Comparison of ENCODE assay signal across 3 fruit fly cellular contexts in the genomic region with DNA sequence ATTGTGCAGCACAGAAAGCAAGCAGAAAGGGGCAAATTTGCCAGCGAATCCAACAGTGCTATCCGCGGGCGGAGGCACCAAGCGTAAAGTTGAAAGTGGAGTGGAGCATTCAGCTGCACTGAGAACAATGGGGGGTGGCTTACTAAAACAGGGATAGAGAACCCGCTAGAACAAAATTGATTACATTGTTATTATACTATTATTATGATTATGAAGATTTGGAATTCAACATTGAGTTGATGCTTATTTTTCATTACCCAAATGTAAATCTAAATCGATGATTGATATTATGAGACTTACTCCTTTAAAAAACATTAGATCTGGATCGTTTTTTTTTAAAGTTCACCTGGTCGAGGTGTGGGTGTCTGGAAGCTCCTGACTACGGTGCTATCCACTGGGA.
TF ChIP-seq lines count a peak whose summit lies in the region.

No protein-coding gene starts in this region.

- TF ChIP-seq CTCF in whole organism, embryonic (GFP tag; optimal IDR thresholded peaks at IDR 0.05; lab: Kevin White, UChicago), result no peak

TF ChIP-seq in whole organism, embryonic, 481 proteins besides CTCF, POLR2A, EP300 and RAD21:
- TF ChIP-seq Drgx (GFP tag; IDR thresholded peaks at IDR 0.05; lab: Robert Waterston, UW) (peak; percentile 24; the same call in 1 of the 2 replicates), D19A (tag; optimal IDR thresholded peaks at IDR 0.05; lab: Kevin White, UChicago) (no peak)

TF ChIP-seq in whole organism, prepupa, 60 proteins besides CTCF, POLR2A, EP300 and RAD21 (continues in another document):
- TF ChIP-seq fd85E (GFP tag; optimal IDR thresholded peaks at IDR 0.05; lab: Kevin White, UChicago), result no peak
- TF ChIP-seq svp (GFP tag; lab: Kevin White, UChicago), result no peak
- TF ChIP-seq dsx (GFP tag; optimal IDR thresholded peaks at IDR 0.05; lab: Kevin White, UChicago; ENCODE audit: poor library complexity, severe bottlenecking), result no peak
- TF ChIP-seq Met (GFP tag; optimal IDR thresholded peaks at IDR 0.05; lab: Kevin White, UChicago), result no peak
- TF ChIP-seq CG10631 (GFP tag; optimal IDR thresholded peaks at IDR 0.05; lab: Kevin White, UChicago), result no peak
- no peak for TF ChIP-seq OdsH (GFP tag; optimal IDR thresholded peaks at IDR 0.05; lab: Kevin White, UChicago)
- no peak for TF ChIP-seq CG31627 (GFP tag; optimal IDR thresholded peaks at IDR 0.05; lab: Kevin White, UChicago)
- TF ChIP-seq salr (GFP tag; optimal IDR thresholded peaks at IDR 0.05; lab: Kevin White, UChicago), result peak in 1 of 2 experiments; percentile 4
- no peak for TF ChIP-seq CG8319 (GFP tag; optimal IDR thresholded peaks at IDR 0.05; lab: Kevin White, UChicago)
- no peak for TF ChIP-seq fkh (GFP tag; optimal IDR thresholded peaks at IDR 0.05; lab: Kevin White, UChicago)
- no peak for TF ChIP-seq CG11902 (GFP tag; optimal IDR thresholded peaks at IDR 0.05; lab: Kevin White, UChicago)
- no peak for TF ChIP-seq Lpt (GFP tag; optimal IDR thresholded peaks at IDR 0.05; lab: Kevin White, UChicago)
- no peak for TF ChIP-seq net (GFP tag; optimal IDR thresholded peaks at IDR 0.05; lab: Kevin White, UChicago)
- TF ChIP-seq Hr38 (GFP tag; optimal IDR thresholded peaks at IDR 0.05; lab: Kevin White, UChicago), result no peak
- no peak for TF ChIP-seq lz (GFP tag; optimal IDR thresholded peaks at IDR 0.05; lab: Kevin White, UChicago)
- peak; percentile 39; the same call in 1 of the 3 replicates for TF ChIP-seq eg (GFP tag; IDR thresholded peaks at IDR 0.05; lab: Robert Waterston, UW)
- TF ChIP-seq Sox102F (GFP tag; optimal IDR thresholded peaks at IDR 0.05; lab: Kevin White, UChicago), result no peak
- TF ChIP-seq CG3032 (tag; optimal IDR thresholded peaks at IDR 0.05; lab: Kevin White, UChicago), result no peak
- TF ChIP-seq CG16779 (tag; optimal IDR thresholded peaks at IDR 0.05; lab: Kevin White, UChicago), result no peak
- no peak for TF ChIP-seq dac (GFP tag; optimal IDR thresholded peaks at IDR 0.05; lab: Kevin White, UChicago)
- TF ChIP-seq pdm3 (GFP tag; optimal IDR thresholded peaks at IDR 0.05; lab: Kevin White, UChicago), result peak; percentile 2
- TF ChIP-seq Eip78C (GFP tag; lab: Kevin White, UChicago), result peak; percentile 53
- TF ChIP-seq Eip93F (GFP tag; optimal IDR thresholded peaks at IDR 0.05; lab: Kevin White, UChicago), result no peak
- TF ChIP-seq topi (GFP tag; optimal IDR thresholded peaks at IDR 0.05; lab: Kevin White, UChicago), result no peak
- peak; percentile 35; the same call in 1 of the 3 replicates for TF ChIP-seq CG8119 (GFP tag; IDR thresholded peaks at IDR 0.05; lab: Robert Waterston, UW)
- peak; percentile 22 for TF ChIP-seq CG6276 (GFP tag; optimal IDR thresholded peaks at IDR 0.05; lab: Kevin White, UChicago)
- no peak for TF ChIP-seq CG8632 (GFP tag; optimal IDR thresholded peaks at IDR 0.05; lab: Kevin White, UChicago)
- no peak for TF ChIP-seq Eip75B (GFP tag; optimal IDR thresholded peaks at IDR 0.05; lab: Kevin White, UChicago)
- no peak for TF ChIP-seq CG11294 (GFP tag; IDR thresholded peaks at IDR 0.05; lab: Robert Waterston, UW)
- no peak for TF ChIP-seq Gug (GFP tag; IDR thresholded peaks at IDR 0.05; lab: Robert Waterston, UW)
- no peak for TF ChIP-seq CG1621 (tag; optimal IDR thresholded peaks at IDR 0.05; lab: Kevin White, UChicago)
- no peak for TF ChIP-seq CG9139 (GFP tag; optimal IDR thresholded peaks at IDR 0.05; lab: Kevin White, UChicago)
- TF ChIP-seq achi (GFP tag; optimal IDR thresholded peaks at IDR 0.05; lab: Kevin White, UChicago), result peak; percentile 23
- no peak for TF ChIP-seq CG7368 (GFP tag; optimal IDR thresholded peaks at IDR 0.05; lab: Kevin White, UChicago)
- no peak for TF ChIP-seq CG6808 (GFP tag; optimal IDR thresholded peaks at IDR 0.05; lab: Kevin White, UChicago)
- no peak for TF ChIP-seq Hr39 (GFP tag; optimal IDR thresholded peaks at IDR 0.05; lab: Kevin White, UChicago)
- TF ChIP-seq Hr4 (GFP tag; optimal IDR thresholded peaks at IDR 0.05; lab: Kevin White, UChicago), result peak; percentile 12
- no peak for TF ChIP-seq vri (GFP tag; optimal IDR thresholded peaks at IDR 0.05; lab: Kevin White, UChicago)
- TF ChIP-seq fd59A (GFP tag; optimal IDR thresholded peaks at IDR 0.05; lab: Kevin White, UChicago), result no peak
- TF ChIP-seq Ets96B (tag; optimal IDR thresholded peaks at IDR 0.05; lab: Kevin White, UChicago), result no peak
- no peak for TF ChIP-seq ss (GFP tag; optimal IDR thresholded peaks at IDR 0.05; lab: Kevin White, UChicago)
- no peak for TF ChIP-seq esn (GFP tag; optimal IDR thresholded peaks at IDR 0.05; lab: Kevin White, UChicago)
- peak; percentile 19 for TF ChIP-seq CG3919 (GFP tag; optimal IDR thresholded peaks at IDR 0.05; lab: Kevin White, UChicago)
- no peak for TF ChIP-seq CG11762 (GFP tag; optimal IDR thresholded peaks at IDR 0.05; lab: Kevin White, UChicago; ENCODE audit: insufficient read depth)

TF ChIP-seq in whole organism, pupa, 21 proteins besides CTCF, POLR2A, EP300 and RAD21:
- no peak for TF ChIP-seq CG17806 (tag; optimal IDR thresholded peaks at IDR 0.05; lab: Kevin White, UChicago)
- 0 out of 3 replicates have a peak, but pooled peaks have one; percentile 38 for TF ChIP-seq CG4496 (GFP tag; IDR thresholded peaks at IDR 0.05; lab: Robert Waterston, UW)
- peak; percentile 19 for TF ChIP-seq CG9948 (tag; optimal IDR thresholded peaks at IDR 0.05; lab: Kevin White, UChicago)
- peak; percentile 67 for TF ChIP-seq CG14655 (GFP tag; optimal IDR thresholded peaks at IDR 0.05; lab: Kevin White, UChicago)
- no peak for TF ChIP-seq rn (GFP tag; IDR thresholded peaks at IDR 0.05; lab: Robert Waterston, UW)
- peak; percentile 60 for TF ChIP-seq CG8301 (tag; optimal IDR thresholded peaks at IDR 0.05; lab: Kevin White, UChicago)
TF ChIP-seq in whole organism, pupa: peak in this region for 4.
